Worm (Caenorhabditis elegans): ENCODE measurements around the gene mrpl-48.
A peak's percentile ranks its signal among the peaks of the same experiment; 100 is the strongest.

The mrpl-48 gene

ce11 chrV:5587042-5587441 lies 6.5 kb upstream of the mrpl-48 start (continued):
- peak; percentile 95 for TF ChIP-seq snpc-4 (tag; optimal IDR thresholded peaks at IDR 0.05)

- TF ChIP-seq efl-1 (optimal IDR thresholded peaks at IDR 0.05): no peak
- no peak for TF ChIP-seq efl-1 (GFP tag; optimal IDR thresholded peaks at IDR 0.05 in 1 of 2)
- no peak for TF ChIP-seq lin-13 (GFP tag; optimal IDR thresholded peaks at IDR 0.05)
- no peak for TF ChIP-seq dpl-1 (GFP tag; optimal IDR thresholded peaks at IDR 0.05)
- no peak for TF ChIP-seq lin-39 (tag; optimal IDR thresholded peaks at IDR 0.05)
- TF ChIP-seq snpc-4 (tag; optimal IDR thresholded peaks at IDR 0.05): no peak
- no peak for TF ChIP-seq unc-130 (tag; optimal IDR thresholded peaks at IDR 0.05)
- TF ChIP-seq lin-35 (GFP tag; optimal IDR thresholded peaks at IDR 0.05): no peak
- TF ChIP-seq efl-3 (GFP tag; optimal IDR thresholded peaks at IDR 0.05): no peak
- TF ChIP-seq lir-3 (tag; optimal IDR thresholded peaks at IDR 0.05; ENCODE audit: poor library complexity): no peak
- TF ChIP-seq lin-15B (tag; optimal IDR thresholded peaks at IDR 0.05): no peak
- TF ChIP-seq ceh-82 (tag; optimal IDR thresholded peaks at IDR 0.05): no peak
- no peak for TF ChIP-seq ama-1 (optimal IDR thresholded peaks at IDR 0.05)
- no peak for TF ChIP-seq hpl-2 (GFP tag; optimal IDR thresholded peaks at IDR 0.05)
Measured at ce11 chrV:5587955-5588354, 5.6 kb upstream of the mrpl-48 start.

ce11 chrV:5591887-5592286 lies 1.6 kb upstream of the mrpl-48 start:
- TF ChIP-seq nhr-19 (GFP tag; conservative IDR thresholded peaks at IDR 0.05): no peak

- TF ChIP-seq nhr-84 (tag; optimal IDR thresholded peaks at IDR 0.05): peak; percentile 43
- peak; percentile 61; the same call in 1 of the 2 replicates for TF ChIP-seq isw-1 (GFP tag; IDR thresholded peaks at IDR 0.05)
- TF ChIP-seq egl-27 (tag; optimal IDR thresholded peaks at IDR 0.05): no peak
- TF ChIP-seq ceh-82 (tag; optimal IDR thresholded peaks at IDR 0.05): peak; percentile 81 to 92 (median 86)
- TF ChIP-seq nhr-12 (tag; optimal IDR thresholded peaks at IDR 0.05): no peak
- TF ChIP-seq mdl-1 (tag; optimal IDR thresholded peaks at IDR 0.05): peak in 1 of 2 experiments; percentile 33
- peak; percentile 77 for TF ChIP-seq xbp-1 (tag; optimal IDR thresholded peaks at IDR 0.05)
- TF ChIP-seq tbx-2 (tag; optimal IDR thresholded peaks at IDR 0.05): peak; percentile 77
- no peak for TF ChIP-seq hlh-17 (GFP tag; optimal IDR thresholded peaks at IDR 0.05; ENCODE audit: borderline replicate concordance)
- TF ChIP-seq fkh-4 (tag; optimal IDR thresholded peaks at IDR 0.05; ENCODE audit: borderline replicate concordance): no peak
- no peak for TF ChIP-seq sup-37 (GFP tag; optimal IDR thresholded peaks at IDR 0.05)
- peak; percentile 53 for TF ChIP-seq zag-1 (tag; optimal IDR thresholded peaks at IDR 0.05)
- TF ChIP-seq mab-9 (GFP tag; IDR thresholded peaks at IDR 0.05): peak; percentile 68
- no peak for TF ChIP-seq pqm-1 (tag; optimal IDR thresholded peaks at IDR 0.05)
- TF ChIP-seq Y116A8C.19 (tag; optimal IDR thresholded peaks at IDR 0.05; ENCODE audit: borderline replicate concordance): no peak
- peak; percentile 35 for TF ChIP-seq sox-4 (tag; optimal IDR thresholded peaks at IDR 0.05)
- no peak for TF ChIP-seq pax-3 (tag; optimal IDR thresholded peaks at IDR 0.05)
- TF ChIP-seq mef-2 (tag; optimal IDR thresholded peaks at IDR 0.05): peak; percentile 47
- TF ChIP-seq swsn-7 (tag; optimal IDR thresholded peaks at IDR 0.05): peak; percentile 82
- peak; percentile 70 for TF ChIP-seq dsc-1 (tag; optimal IDR thresholded peaks at IDR 0.05)
- TF ChIP-seq nhr-47 (tag; optimal IDR thresholded peaks at IDR 0.05): peak; percentile 82
- TF ChIP-seq ceh-63 (GFP tag; optimal IDR thresholded peaks at IDR 0.05): no peak
- TF ChIP-seq ztf-4 (tag; optimal IDR thresholded peaks at IDR 0.05): peak; percentile 69
- TF ChIP-seq vab-15 (tag; optimal IDR thresholded peaks at IDR 0.05): no peak
- peak in 1 of 2 experiments; percentile 34 for TF ChIP-seq ztf-11 (tag; optimal IDR thresholded peaks at IDR 0.05)
- peak; percentile 73 for TF ChIP-seq fos-1 (tag; optimal IDR thresholded peaks at IDR 0.05)
- TF ChIP-seq nhr-71 (tag; optimal IDR thresholded peaks at IDR 0.05): peak; percentile 87
- TF ChIP-seq nhr-11 (tag; optimal IDR thresholded peaks at IDR 0.05): peak; percentile 33
- TF ChIP-seq lsy-2 (tag; optimal IDR thresholded peaks at IDR 0.05): peak; percentile 92 to 94
- TF ChIP-seq jun-1 (tag; optimal IDR thresholded peaks at IDR 0.05): no peak
- TF ChIP-seq lin-39 (tag; optimal IDR thresholded peaks at IDR 0.05): peak; percentile 61
- no peak for TF ChIP-seq unc-98 (GFP tag; IDR thresholded peaks at IDR 0.05)
- TF ChIP-seq zip-4 (GFP tag; optimal IDR thresholded peaks at IDR 0.05): no peak
- no peak for TF ChIP-seq unc-62 (GFP tag; optimal IDR thresholded peaks at IDR 0.05)
- peak; percentile 20 for TF ChIP-seq ceh-8 (GFP tag; optimal IDR thresholded peaks at IDR 0.05)
- TF ChIP-seq hpl-2 (GFP tag; optimal IDR thresholded peaks at IDR 0.05): no peak
Measured at ce11 chrV:5592323-5592722, 1.2 kb upstream of the mrpl-48 start, which contains the start of gene vps-37. vps-37 (plus strand) TSS chrV:5592700.
